Fruit fly (Drosophila melanogaster) whole organism, embryonic: ENCODE measurements around the gene Ufd4.

ENCODE experiments used
- Adf1 ChIP-seq: fragments of 200-800 bp; sonication (Bioruptor generic); IDR thresholded peaks from 2 replicates; pipeline ENCODE4 v1.3.6; 2022; ENCODE audit warnings: missing biosample characterization, missing genetic modification characterization
- Bdp1 ChIP-seq: fragments of 200-800 bp; sonication (Bioruptor generic); optimal IDR thresholded peaks from 3 replicates; lab custom pipeline; 2016; ENCODE audit warnings: missing biosample characterization, missing genetic modification characterization
- Bteb2 ChIP-seq: fragments of 200-800 bp; sonication (Bioruptor generic); optimal IDR thresholded peaks from 2 replicates; lab custom pipeline; 2016; ENCODE audit warnings: missing biosample characterization, missing genetic modification characterization
- CG10267 ChIP-seq: fragments of 200-800 bp; sonication (Bioruptor generic); optimal IDR thresholded peaks from 2 replicates; lab custom pipeline; 2018; ENCODE audit warnings: missing biosample characterization, mild to moderate bottlenecking, missing genetic modification characterization, moderate library complexity
- CG11560 ChIP-seq: fragments of 200-800 bp; sonication (Bioruptor generic); IDR thresholded peaks from 3 replicates; pipeline ENCODE4 v1.3.6; 2022; ENCODE audit warnings: missing biosample characterization, missing genetic modification characterization
- CG12744 ChIP-seq: fragments of 200-800 bp; sonication (Bioruptor generic); optimal IDR thresholded peaks from 2 replicates; lab custom pipeline; 2016; ENCODE audit warnings: missing biosample characterization, missing genetic modification characterization
- CG13624 ChIP-seq: fragments of 200-800 bp; sonication (Bioruptor generic); optimal IDR thresholded peaks from 2 replicates; lab custom pipeline; 2016; ENCODE audit warnings: missing biosample characterization, missing genetic modification characterization
- CG14710 ChIP-seq: fragments of 200-800 bp; sonication (Bioruptor generic); optimal IDR thresholded peaks from 3 replicates; lab custom pipeline; 2019; ENCODE audit warnings: missing biosample characterization, mild to moderate bottlenecking, missing genetic modification characterization, moderate library complexity
- CG1529 ChIP-seq: fragments of 200-800 bp; sonication (Bioruptor generic); optimal IDR thresholded peaks from 3 replicates; lab custom pipeline; 2018; ENCODE audit warnings: missing biosample characterization, missing genetic modification characterization
- CG1602 ChIP-seq: fragments of 200-800 bp; sonication (Bioruptor generic); optimal IDR thresholded peaks from 3 replicates; lab custom pipeline; 2016; ENCODE audit warnings: missing biosample characterization, missing genetic modification characterization
- CG18764 ChIP-seq: fragments of 200-800 bp; sonication (Bioruptor generic); optimal IDR thresholded peaks from 3 replicates; lab custom pipeline; 2016; ENCODE audit warnings: missing biosample characterization, missing genetic modification characterization
- CG30403 ChIP-seq: fragments of 200-800 bp; sonication (Bioruptor generic); optimal IDR thresholded peaks from 3 replicates; lab custom pipeline; 2016; ENCODE audit warnings: missing biosample characterization, missing genetic modification characterization
- CG32772 ChIP-seq: fragments of 200-800 bp; sonication (Bioruptor generic); IDR thresholded peaks from 2 replicates; pipeline ENCODE4 v1.3.6; 2022; ENCODE audit warnings: missing biosample characterization, missing genetic modification characterization
- CG3281 ChIP-seq: fragments of 200-800 bp; sonication (Bioruptor generic); optimal IDR thresholded peaks from 3 replicates; lab custom pipeline; 2017; ENCODE audit warnings: missing biosample characterization, mild to moderate bottlenecking, missing genetic modification characterization
- CG33557 ChIP-seq: fragments of 200-800 bp; sonication (Bioruptor generic); optimal IDR thresholded peaks from 2 replicates; lab custom pipeline; 2019; ENCODE audit warnings: missing biosample characterization, mild to moderate bottlenecking, missing genetic modification characterization, moderate library complexity
- CG34422 ChIP-seq: fragments of 200-800 bp; sonication (Bioruptor generic); IDR thresholded peaks from 3 replicates; pipeline ENCODE4 v1.3.6; 2022; ENCODE audit warnings: missing biosample characterization, missing genetic modification characterization
- CG4820 ChIP-seq: fragments of 200-800 bp; sonication (Bioruptor generic); optimal IDR thresholded peaks from 3 replicates; lab custom pipeline; 2016; ENCODE audit warnings: missing biosample characterization, missing genetic modification characterization
- CG6175 ChIP-seq: fragments of 200-800 bp; sonication (Bioruptor generic); IDR thresholded peaks from 3 replicates; pipeline ENCODE4 v1.3.6; 2022; ENCODE audit warnings: missing biosample characterization, missing genetic modification characterization
- CG6254 ChIP-seq: fragments of 200-800 bp; sonication (Bioruptor generic); optimal IDR thresholded peaks from 3 replicates; lab custom pipeline; 2017; ENCODE audit warnings: mild to moderate bottlenecking, missing biosample characterization, missing genetic modification reagents, missing genetic modification characterization
- CG7928 ChIP-seq: fragments of 200-800 bp; sonication (Bioruptor generic); optimal IDR thresholded peaks from 2 replicates; lab custom pipeline; 2017; ENCODE audit warnings: missing biosample characterization, mild to moderate bottlenecking, missing genetic modification characterization
- CG7987 ChIP-seq: fragments of 200-800 bp; sonication (Bioruptor generic); optimal IDR thresholded peaks from 2 replicates; lab custom pipeline; 2018; ENCODE audit warnings: missing biosample characterization, mild to moderate bottlenecking, missing genetic modification characterization, moderate library complexity
- CG8359 ChIP-seq: fragments of 200-800 bp; sonication (Bioruptor generic); optimal IDR thresholded peaks from 2 replicates; lab custom pipeline; 2017; ENCODE audit warnings: missing biosample characterization, mild to moderate bottlenecking, missing genetic modification characterization, borderline replicate concordance
- CG8388 ChIP-seq: fragments of 200-800 bp; sonication (Bioruptor generic); optimal IDR thresholded peaks from 2 replicates; lab custom pipeline; 2019; ENCODE audit warnings: missing biosample characterization, mild to moderate bottlenecking, missing genetic modification characterization, moderate library complexity
- CG9727 ChIP-seq: fragments of 200-800 bp; sonication (Bioruptor generic); optimal IDR thresholded peaks from 3 replicates; lab custom pipeline; 2017; ENCODE audit warnings: missing biosample characterization, mild to moderate bottlenecking, missing genetic modification characterization
- CG9932 ChIP-seq: fragments of 200-800 bp; sonication (Bioruptor generic); IDR thresholded peaks from 2 replicates; pipeline ENCODE4 v1.3.6; 2022; ENCODE audit warnings: missing biosample characterization, missing genetic modification characterization
- Elba2 ChIP-seq: fragments of 200-800 bp; sonication (Bioruptor generic); optimal IDR thresholded peaks from 3 replicates; lab custom pipeline; 2016; ENCODE audit warnings: missing biosample characterization, missing genetic modification characterization
- Ets65A ChIP-seq: fragments of 200-800 bp; sonication (Bioruptor generic); peaks from one replicate; lab custom pipeline; 2016; ENCODE audit warnings: missing biosample characterization, missing genetic modification characterization
- H15 ChIP-seq: fragments of 200-800 bp; sonication (Bioruptor generic); IDR thresholded peaks from 3 replicates; pipeline ENCODE4 v1.3.6; 2022; ENCODE audit warnings: missing biosample characterization, missing genetic modification characterization
- Mad ChIP-seq: fragments of 200-800 bp; sonication (Bioruptor generic); optimal IDR thresholded peaks from 2 replicates; lab custom pipeline; 2016; ENCODE audit warnings: missing biosample characterization, missing genetic modification characterization
- NK7.1 ChIP-seq: fragments of 200-800 bp; sonication (Bioruptor generic); optimal IDR thresholded peaks from 3 replicates; lab custom pipeline; 2016; ENCODE audit warnings: missing biosample characterization, missing genetic modification characterization
- Sox102F ChIP-seq: fragments of 200-800 bp; sonication (Bioruptor generic); optimal IDR thresholded peaks from 2 replicates; lab custom pipeline; 2018; ENCODE audit warnings: missing biosample characterization, mild to moderate bottlenecking, missing genetic modification characterization, moderate library complexity
- Taf1 ChIP-seq: fragments of 200-800 bp; sonication (Bioruptor generic); IDR thresholded peaks from 2 replicates; pipeline ENCODE4 v1.3.6; 2022; ENCODE audit warnings: missing biosample characterization, missing genetic modification characterization
- Xrp1 ChIP-seq: fragments of 200-800 bp; sonication (Bioruptor generic); IDR thresholded peaks from 2 replicates; pipeline ENCODE4 v1.3.6; 2022; ENCODE audit warnings: missing biosample characterization, missing genetic modification characterization
- YL-1 ChIP-seq: fragments of 200-800 bp; sonication (Bioruptor generic); optimal IDR thresholded peaks from 3 replicates; lab custom pipeline; 2017; ENCODE audit warnings: missing biosample characterization, mild to moderate bottlenecking, missing genetic modification characterization
- bigmax ChIP-seq: fragments of 200-800 bp; sonication (Bioruptor generic); optimal IDR thresholded peaks from 2 replicates; lab custom pipeline; 2018; ENCODE audit warnings: missing biosample characterization, mild to moderate bottlenecking, missing genetic modification characterization
- ems ChIP-seq: fragments of 200-800 bp; sonication (Bioruptor generic); optimal IDR thresholded peaks from 3 replicates; lab custom pipeline; 2016; ENCODE audit warnings: missing biosample characterization, missing genetic modification characterization
- en ChIP-seq: fragments of 200-800 bp; sonication (Bioruptor generic); optimal IDR thresholded peaks from 2 replicates; lab custom pipeline; 2016; ENCODE audit warnings: missing biosample characterization, missing genetic modification characterization
- esg ChIP-seq: fragments of 200-800 bp; sonication (Bioruptor generic); conservative IDR thresholded peaks from 2 replicates; pipeline ENCODE4 v1.3.6; 2022; ENCODE audit warnings: missing biosample characterization, missing genetic modification characterization
- ewg ChIP-seq: fragments of 200-800 bp; sonication (Bioruptor generic); optimal IDR thresholded peaks from 3 replicates; lab custom pipeline; 2017; ENCODE audit warnings: mild to moderate bottlenecking, missing biosample characterization, missing genetic modification reagents, missing genetic modification characterization
- fd102C ChIP-seq: fragments of 200-800 bp; sonication (Bioruptor generic); optimal IDR thresholded peaks from 2 replicates; lab custom pipeline; 2018; ENCODE audit warnings: missing biosample characterization, mild to moderate bottlenecking, missing genetic modification characterization, moderate library complexity
- ftz-f1 ChIP-seq: fragments of 200-800 bp; sonication (Bioruptor generic); optimal IDR thresholded peaks from 2 replicates; lab custom pipeline; 2016; ENCODE audit warnings: missing biosample characterization, missing genetic modification characterization
- lilli ChIP-seq: fragments of 200-800 bp; sonication (Bioruptor generic); optimal IDR thresholded peaks from 3 replicates; lab custom pipeline; 2016; ENCODE audit warnings: missing biosample characterization, missing genetic modification characterization
- oc ChIP-seq: fragments of 200-800 bp; sonication (Bioruptor generic); optimal IDR thresholded peaks from 2 replicates; lab custom pipeline; 2018; ENCODE audit warnings: missing biosample characterization, mild to moderate bottlenecking, missing genetic modification characterization, moderate library complexity
- rib ChIP-seq: fragments of 200-800 bp; sonication (Bioruptor generic); IDR thresholded peaks from 2 replicates; pipeline ENCODE4 v1.3.6; 2022; ENCODE audit warnings: missing biosample characterization, missing genetic modification characterization
- seq ChIP-seq: fragments of 200-800 bp; sonication (Bioruptor generic); IDR thresholded peaks from 2 replicates; pipeline ENCODE4 v1.3.6; 2022; ENCODE audit warnings: missing biosample characterization, missing genetic modification characterization
- sim ChIP-seq: fragments of 200-800 bp; sonication (Bioruptor generic); IDR thresholded peaks from 2 replicates; pipeline ENCODE4 v1.3.6; 2022; ENCODE audit warnings: missing biosample characterization, missing genetic modification characterization
- slp2 ChIP-seq: fragments of 200-800 bp; sonication (Bioruptor generic); optimal IDR thresholded peaks from 2 replicates; lab custom pipeline; 2016; ENCODE audit warnings: missing biosample characterization, missing genetic modification characterization
- trem ChIP-seq: fragments of 200-800 bp; optimal IDR thresholded peaks from 3 replicates; lab custom pipeline; 2019; ENCODE audit warnings: missing biosample characterization, mild to moderate bottlenecking, missing genetic modification characterization, moderate library complexity
- z ChIP-seq: fragments of 200-800 bp; sonication (Bioruptor generic); IDR thresholded peaks from 3 replicates; pipeline ENCODE4 v1.3.6; 2022; ENCODE audit warnings: missing biosample characterization, missing genetic modification characterization

The Ufd4 gene

dm6 chr2L:10310614-10311382, 18.6 kb upstream of the Ufd4 start, which contains the start of gene Cdk5alpha (continued):
- TF ChIP-seq CG12744 (GFP tag; lab: Kevin White, UChicago) (no peak), CG11560 (tag; lab: Robert Waterston, UW) (no peak), CG13624 (GFP tag; lab: Kevin White, UChicago) (peak; percentile 3), CG1529 (GFP tag; lab: Kevin White, UChicago) (no peak), CG30403 (GFP tag; lab: Kevin White, UChicago) (no peak), trem (tag; lab: Kevin White, UChicago) (peak; percentile 31), CG14710 (peak; percentile 5), ewg (GFP tag; lab: Kevin White, UChicago) (peak; percentile 95), CG33557 (no peak), CG10267 (tag; lab: Kevin White, UChicago) (peak; percentile 92), seq (peak; percentile 85), sim (GFP tag; lab: Robert Waterston, UW) (no peak), CG3281 (GFP tag; lab: Kevin White, UChicago) (no peak), CG9932 (GFP tag; lab: Robert Waterston, UW) (no peak), Sox102F (GFP tag; lab: Kevin White, UChicago) (no peak), esg (no peak), Bdp1 (GFP tag; lab: Kevin White, UChicago) (no peak), lilli (peak; percentile 24), CG18764 (GFP tag; lab: Kevin White, UChicago) (no peak), CG6175 (GFP tag; lab: Robert Waterston, UW) (no peak), CG9727 (no peak), Bteb2 (peak; percentile 1), CG7928 (GFP tag; lab: Kevin White, UChicago) (no peak), YL-1 (no peak), Ets65A (GFP tag; lab: Kevin White, UChicago) (peak; percentile 79), ems (GFP tag; lab: Kevin White, UChicago) (peak; percentile 17)
- TF ChIP-seq, all 482 proteins: peak for 27

dm6 chr2L:10306518-10307260, 14.5 kb upstream of the Ufd4 start, which contains the start of the genes CG5390 and CG4968:
Gene CG5390, minus strand, starts transcription at chr2L:10306594.
Gene CG4968, plus strand, starts transcription at chr2L:10306922.
- TF ChIP-seq H15 (GFP tag; lab: Robert Waterston, UW) (peak; percentile 45; the same call in 1 of the 3 replicates), Xrp1 (GFP tag; lab: Robert Waterston, UW) (peak; percentile 62; the same call in 1 of the 2 replicates), oc (tag; lab: Kevin White, UChicago) (no peak), Adf1 (peak; percentile 48), CG4820 (GFP tag; lab: Kevin White, UChicago) (peak; percentile 20), CG1602 (GFP tag; lab: Kevin White, UChicago) (peak; percentile 8), CG6175 (GFP tag; lab: Robert Waterston, UW) (no peak), CG34422 (GFP tag; lab: Robert Waterston, UW) (peak; percentile 75), en (no peak), ftz-f1 (GFP tag; lab: Kevin White, UChicago) (peak; percentile 6), rib (GFP tag; lab: Robert Waterston, UW) (peak; percentile 20; the same call in 1 of the 2 replicates), bigmax (no peak), slp2 (GFP tag; lab: Kevin White, UChicago) (no peak), CG6254 (GFP tag; lab: Kevin White, UChicago) (peak; percentile 59), Taf1 (GFP tag; lab: Robert Waterston, UW) (0 out of 2 replicates have a peak, but pooled peaks have one; percentile 14), CG8388 (GFP tag; lab: Kevin White, UChicago) (peak; percentile 64), NK7.1 (GFP tag; lab: Kevin White, UChicago) (no peak), fd102C (no peak), CG8359 (no peak), Elba2 (GFP tag; lab: Kevin White, UChicago) (no peak), Mad (GFP tag; lab: Kevin White, UChicago) (peak; percentile 14), z (peak; percentile 63; the same call in 1 of the 3 replicates), CG32772 (no peak), CG7987 (GFP tag; lab: Kevin White, UChicago) (no peak)
